Fruit fly (Drosophila melanogaster): ENCODE results near the gene Ir94e.

DNA sequence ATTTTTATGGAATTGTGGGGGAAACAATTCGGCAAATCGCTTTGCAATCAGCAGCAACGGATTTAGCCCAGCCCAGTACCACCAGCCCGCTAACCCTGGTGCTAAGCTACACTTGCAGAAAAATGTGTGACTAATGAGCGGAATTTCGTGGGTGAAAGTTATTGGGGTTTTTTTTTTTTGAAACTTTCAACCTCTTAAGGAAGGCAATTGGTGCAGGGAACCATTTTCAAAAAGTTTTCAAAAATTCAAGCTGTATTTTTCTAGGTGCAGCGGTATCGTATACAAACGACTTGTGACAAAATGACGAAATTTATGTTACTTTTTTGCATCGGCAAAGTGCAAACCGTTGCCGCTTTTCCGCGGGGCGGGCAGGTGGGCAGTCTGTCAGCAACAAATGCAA lies 6.3 kb upstream of the Ir94e start:
- TF ChIP-seq dysf (GFP tag; IDR thresholded peaks at IDR 0.05) (no peak), D19B (GFP tag; optimal IDR thresholded peaks at IDR 0.05) (no peak), stwl (tag; optimal IDR thresholded peaks at IDR 0.05) (no peak), Hr51 (GFP tag; optimal IDR thresholded peaks at IDR 0.05) (no peak), CG3281 (GFP tag; optimal IDR thresholded peaks at IDR 0.05) (no peak)

Measured in whole organism, embryonic.